Worm (Caenorhabditis elegans) whole organism, L4 larva: ENCODE data around the gene clu-1.

Experiments
- D1046.2 ChIP-seq: fragments of 200-800 bp; sonication (Bioruptor generic); IDR thresholded peaks from 2 replicates; pipeline ENCODE4 v1.3.6; 2022; ENCODE audit warnings: missing genetic modification characterization, missing compliant biosample characterization
- T20F7.1 ChIP-seq: fragments of 200-800 bp; sonication (Bioruptor generic); optimal IDR thresholded peaks from 2 replicates; lab custom pipeline; 2018; ENCODE audit warnings: mild to moderate bottlenecking, missing genetic modification characterization, missing compliant biosample characterization
- T26A8.4 ChIP-seq: fragments of 200-800 bp; sonication (Bioruptor generic); IDR thresholded peaks from 2 replicates; pipeline ENCODE4 v1.3.6; 2022; ENCODE audit warnings: missing genetic modification characterization, missing compliant biosample characterization
- Y105C5A.15 ChIP-seq: fragments of 200-800 bp; sonication (Bioruptor generic); IDR thresholded peaks from 2 replicates; pipeline ENCODE4 v1.3.6; 2022; ENCODE audit warnings: missing genetic modification characterization, missing compliant biosample characterization
- Y75B8A.6 ChIP-seq: fragments of 200-800 bp; sonication (Bioruptor generic); IDR thresholded peaks from 2 replicates; pipeline ENCODE4 v1.3.6; 2022; ENCODE audit warnings: missing genetic modification reagents, missing genetic modification characterization, missing compliant biosample characterization
- ZK546.5 ChIP-seq, 2 experiments: sonication (generic microtip); optimal IDR thresholded peaks; 2 replicates each; lab custom pipeline; 2017; ENCODE audit warnings: missing biosample characterization in 2 of 2, missing genetic modification characterization in 2 of 2
- aha-1 ChIP-seq: fragments of 150-350 bp; peaks from one replicate; lab custom pipeline; 2014; ENCODE audit warnings: missing biosample characterization, missing genetic modification characterization
- aly-2 ChIP-seq: sonication (generic microtip); optimal IDR thresholded peaks from 2 replicates; lab custom pipeline; 2018; ENCODE audit warnings: missing biosample characterization, missing genetic modification characterization
- ama-1 ChIP-seq: fragments of 150-350 bp; optimal IDR thresholded peaks from 2 replicates; lab custom pipeline; 2014; ENCODE audit warnings: inconsistent platforms, mixed read lengths
- arid-1 ChIP-seq: fragments of 200-800 bp; sonication (Bioruptor generic); conservative IDR thresholded peaks from 2 replicates; pipeline ENCODE4 v1.3.6; 2022; ENCODE audit warnings: missing genetic modification reagents, missing genetic modification characterization, missing compliant biosample characterization
- attf-4 ChIP-seq: sonication (generic microtip); optimal IDR thresholded peaks from 3 replicates; lab custom pipeline; 2017; ENCODE audit warnings: missing biosample characterization, missing genetic modification characterization
- ceh-32 ChIP-seq: sonication (generic microtip); optimal IDR thresholded peaks from 2 replicates; lab custom pipeline; 2016; ENCODE audit warnings: mild to moderate bottlenecking, missing genetic modification characterization, missing compliant biosample characterization; ENCODE audit not compliant: poor library complexity
- ces-1 ChIP-seq: fragments of 150-350 bp; sonication (generic microtip); optimal IDR thresholded peaks from 4 replicates; lab custom pipeline; 2014; ENCODE audit warnings: missing biosample characterization, missing genetic modification reagents, missing genetic modification characterization
- ctbp-1 ChIP-seq: fragments of 200-800 bp; sonication (Bioruptor generic); IDR thresholded peaks from 2 replicates; pipeline ENCODE4 v1.3.6; 2022; ENCODE audit warnings: missing genetic modification reagents, missing genetic modification characterization, missing compliant biosample characterization
- daf-16 ChIP-seq, 3 experiments: sonication (generic microtip); optimal IDR thresholded peaks; 2 replicates each; lab custom pipeline; 2016 to 2017; ENCODE audit warnings: missing genetic modification characterization in 3 of 3, missing genetic modification reagents in 3 of 3, mild to moderate bottlenecking in 2 of 3, missing compliant biosample characterization in 2 of 3, missing biosample characterization in 1 of 3, moderate library complexity in 1 of 3
- daf-8 ChIP-seq: fragments of 200-800 bp; sonication (Bioruptor generic); IDR thresholded peaks from 2 replicates; pipeline ENCODE4 v1.3.6; 2022; ENCODE audit warnings: missing genetic modification characterization, missing compliant biosample characterization
- dve-1 ChIP-seq: sonication (generic microtip); optimal IDR thresholded peaks from 2 replicates; lab custom pipeline; 2017; ENCODE audit warnings: antibody characterized with exemption, mild to moderate bottlenecking, missing genetic modification characterization, missing compliant biosample characterization; ENCODE audit not compliant: insufficient read depth
- egl-27 ChIP-seq: sonication (generic microtip); optimal IDR thresholded peaks from 3 replicates; lab custom pipeline; 2017; ENCODE audit warnings: missing biosample characterization, missing genetic modification reagents, missing genetic modification characterization
- egl-43 ChIP-seq: fragments of 200-800 bp; sonication (Bioruptor generic); IDR thresholded peaks from 2 replicates; pipeline ENCODE4 v1.3.6; 2022; ENCODE audit warnings: missing genetic modification reagents, missing genetic modification characterization, missing compliant biosample characterization
- gei-8 ChIP-seq: fragments of 200-800 bp; sonication (Bioruptor generic); optimal IDR thresholded peaks from 2 replicates; lab custom pipeline; 2018; ENCODE audit warnings: mild to moderate bottlenecking, missing genetic modification characterization, missing compliant biosample characterization
- hif-1 ChIP-seq, 2 experiments: sonication (generic microtip); optimal IDR thresholded peaks; 2 replicates each; lab custom pipeline; 2016 to 2017; ENCODE audit warnings: missing compliant biosample characterization in 2 of 2, missing genetic modification characterization in 2 of 2, missing genetic modification reagents in 2 of 2, missing genotype in 2 of 2, mild to moderate bottlenecking in 1 of 2
- hmg-1.1 ChIP-seq: fragments of 200-800 bp; sonication (Bioruptor generic); IDR thresholded peaks from 2 replicates; pipeline ENCODE4 v1.3.6; 2022; ENCODE audit warnings: missing genetic modification reagents, missing genetic modification characterization, missing compliant biosample characterization
- lim-7 ChIP-seq: fragments of 200-800 bp; sonication (Bioruptor generic); IDR thresholded peaks from 2 replicates; pipeline ENCODE4 v1.3.6; 2022; ENCODE audit warnings: missing genetic modification characterization, missing compliant biosample characterization
- lin-1 ChIP-seq: fragments of 200-800 bp; sonication (Bioruptor generic); IDR thresholded peaks from 2 replicates; pipeline ENCODE4 v1.3.6; 2022; ENCODE audit warnings: missing genetic modification reagents, missing genetic modification characterization, missing compliant biosample characterization
- lin-39 ChIP-seq: fragments of 150-350 bp; optimal IDR thresholded peaks from 2 replicates; lab custom pipeline; 2014; ENCODE audit warnings: missing biosample characterization, missing genetic modification reagents, missing genetic modification characterization
- lsy-2 ChIP-seq, 2 experiments: fragments of 150-350 bp in 1 of 2; sonication (generic microtip) in 1 of 2; optimal IDR thresholded peaks; 2 replicates each; lab custom pipeline; 2014 to 2017; ENCODE audit warnings: missing biosample characterization in 2 of 2, missing genetic modification characterization in 2 of 2
- madf-5 ChIP-seq, 2 experiments: fragments of 200-800 bp; sonication (Bioruptor generic); IDR thresholded peaks; 2 replicates each; pipeline ENCODE4 v1.3.6; 2022; ENCODE audit warnings: missing compliant biosample characterization in 2 of 2, missing genetic modification characterization in 2 of 2
- madf-9 ChIP-seq: fragments of 200-800 bp; sonication (Bioruptor generic); conservative IDR thresholded peaks from 2 replicates; pipeline ENCODE4 v1.3.6; 2022; ENCODE audit warnings: missing genetic modification reagents, missing genetic modification characterization, missing compliant biosample characterization
- mep-1 ChIP-seq: fragments of 150-350 bp; sonication (generic microtip); optimal IDR thresholded peaks from 3 replicates; lab custom pipeline; 2014; ENCODE audit warnings: missing biosample characterization, missing genetic modification characterization
- mes-2 ChIP-seq: sonication (generic microtip); optimal IDR thresholded peaks from 2 replicates; lab custom pipeline; 2016; ENCODE audit warnings: missing genotype, mild to moderate bottlenecking, missing genetic modification characterization, missing compliant biosample characterization; ENCODE audit not compliant: poor library complexity, severe bottlenecking
- mxl-2 ChIP-seq: fragments of 200-800 bp; sonication (Bioruptor generic); conservative IDR thresholded peaks from 2 replicates; pipeline ENCODE4 v1.3.6; 2022; ENCODE audit warnings: missing genetic modification reagents, missing genetic modification characterization, missing compliant biosample characterization
- nhr-11 ChIP-seq: fragments of 150-350 bp; optimal IDR thresholded peaks from 2 replicates; lab custom pipeline; 2014; ENCODE audit warnings: missing biosample characterization, missing genetic modification characterization
- nhr-111 ChIP-seq: fragments of 200-800 bp; sonication (Bioruptor generic); optimal IDR thresholded peaks from 2 replicates; lab custom pipeline; 2018; ENCODE audit warnings: mild to moderate bottlenecking, missing genetic modification characterization, missing compliant biosample characterization
- nhr-237 ChIP-seq: sonication (generic microtip); optimal IDR thresholded peaks from 2 replicates; lab custom pipeline; 2017; ENCODE audit warnings: missing biosample characterization, missing genetic modification characterization
- nhr-25 ChIP-seq: sonication (generic microtip); optimal IDR thresholded peaks from 2 replicates; lab custom pipeline; 2017; ENCODE audit warnings: missing genetic modification characterization, mild to moderate bottlenecking, missing compliant biosample characterization, antibody characterized with exemption, moderate library complexity, borderline replicate concordance; ENCODE audit not compliant: insufficient read depth
- nhr-42 ChIP-seq: fragments of 200-800 bp; sonication (Bioruptor generic); IDR thresholded peaks from 2 replicates; pipeline ENCODE4 v1.3.6; 2022; ENCODE audit warnings: missing genetic modification characterization, missing compliant biosample characterization
- nhr-48 ChIP-seq: sonication (generic microtip); optimal IDR thresholded peaks from 2 replicates; lab custom pipeline; 2016; ENCODE audit warnings: mild to moderate bottlenecking, missing genetic modification characterization, missing compliant biosample characterization
- nhr-6 ChIP-seq: fragments of 150-350 bp; optimal IDR thresholded peaks from 2 replicates; lab custom pipeline; 2014; ENCODE audit warnings: missing biosample characterization, missing genetic modification characterization
- nhr-76 ChIP-seq: fragments of 150-350 bp; optimal IDR thresholded peaks from 2 replicates; lab custom pipeline; 2014; ENCODE audit warnings: missing biosample characterization, missing genetic modification characterization
- nhr-77 ChIP-seq: fragments of 150-350 bp; optimal IDR thresholded peaks from 2 replicates; lab custom pipeline; 2014; ENCODE audit warnings: missing biosample characterization, missing genetic modification characterization
- pha-4 ChIP-seq, 2 experiments: fragments of 150-350 bp in 1 of 2; fragments of 200-800 bp in 1 of 2; sonication (Bioruptor generic) in 1 of 2; IDR thresholded peaks in 1 of 2; optimal IDR thresholded peaks in 1 of 2; 2 replicates each; pipeline versions ENCODE4 v1.3.6 to Lab custom; 2014 to 2022; ENCODE audit warnings: missing genetic modification characterization in 2 of 2, missing genetic modification reagents in 2 of 2, missing biosample characterization in 1 of 2, missing compliant biosample characterization in 1 of 2
- php-3 ChIP-seq: fragments of 200-800 bp; sonication (Bioruptor generic); IDR thresholded peaks from 2 replicates; pipeline ENCODE4 v1.3.6; 2022; ENCODE audit warnings: missing genetic modification reagents, missing genetic modification characterization, missing compliant biosample characterization
- pqm-1 ChIP-seq: sonication (generic microtip); optimal IDR thresholded peaks from 2 replicates; lab custom pipeline; 2017; ENCODE audit warnings: missing biosample characterization, missing genetic modification characterization
- rbr-2 ChIP-seq: sonication (generic microtip); optimal IDR thresholded peaks from 2 replicates; lab custom pipeline; 2016; ENCODE audit warnings: missing genotype, missing genetic modification characterization, missing compliant biosample characterization
- saeg-2 ChIP-seq: fragments of 200-800 bp; sonication (Bioruptor generic); IDR thresholded peaks from 2 replicates; pipeline ENCODE4 v1.3.6; 2022; ENCODE audit warnings: missing genetic modification reagents, missing genetic modification characterization, missing compliant biosample characterization
- sdz-12 ChIP-seq: fragments of 200-800 bp; sonication (Bioruptor generic); optimal IDR thresholded peaks from 2 replicates; lab custom pipeline; 2018; ENCODE audit warnings: mild to moderate bottlenecking, missing genetic modification characterization, missing compliant biosample characterization
- spr-3 ChIP-seq: fragments of 200-800 bp; sonication (Bioruptor generic); optimal IDR thresholded peaks from 2 replicates; lab custom pipeline; 2018; ENCODE audit warnings: mild to moderate bottlenecking, missing genetic modification characterization, missing compliant biosample characterization
- unc-62 ChIP-seq, 3 experiments: fragments of 150-350 bp in 1 of 3; sonication (generic microtip); optimal IDR thresholded peaks in 2 of 3; peaks in 1 of 3; 1 replicate in 1 of 3; 2 replicates in 2 of 3; lab custom pipeline; 2014 to 2017; ENCODE audit warnings: missing biosample characterization in 3 of 3, missing genetic modification characterization in 3 of 3, missing genetic modification reagents in 3 of 3, missing genotype in 1 of 3

Gene clu-1

ce11 chrIII:9509764-9510370 is 11.4 kb downstream of the clu-1 start:
- TF ChIP-seq nhr-111 (peak; percentile 23), gei-8 (GFP tag; lab: Kevin White, UChicago) (no peak), lsy-2 (tag; optimal IDR thresholded peaks at IDR 0.05; lab: Kevin White, UChicago) (peak in 1 of 2 experiments; percentile 23), spr-3 (no peak), nhr-25 (tag; lab: Kevin White, UChicago) (peak; percentile 9), arid-1 (GFP tag; lab: Robert Waterston, UW) (peak; percentile 40; the same call in 1 of the 2 replicates), D1046.2 (GFP tag; lab: Robert Waterston, UW) (no peak), rbr-2 (tag; lab: Kevin White, UChicago) (peak; percentile 4), pha-4 (GFP tag; IDR thresholded peaks at IDR 0.05; lab: Robert Waterston, UW) (peak; percentile 9; the same call in 1 of the 2 replicates), pha-4 (tag; optimal IDR thresholded peaks at IDR 0.05; lab: Kevin White, UChicago) (no peak), lim-7 (GFP tag; lab: Robert Waterston, UW) (peak; percentile 61), php-3 (GFP tag; lab: Robert Waterston, UW) (no peak), sdz-12 (GFP tag; lab: Kevin White, UChicago) (peak; percentile 68), dve-1 (tag; lab: Kevin White, UChicago) (peak; percentile 6), egl-27 (tag; lab: Kevin White, UChicago) (no peak), pqm-1 (no peak), daf-8 (no peak), daf-16 (GFP tag; optimal IDR thresholded peaks at IDR 0.05; lab: Kevin White, UChicago) (no peak), daf-16 (tag; optimal IDR thresholded peaks at IDR 0.05; lab: Kevin White, UChicago) (no peak), lin-39 (tag; lab: Kevin White, UChicago) (no peak), attf-4 (tag; lab: Kevin White, UChicago) (no peak), Y105C5A.15 (GFP tag; lab: Robert Waterston, UW) (0 out of 2 replicates have a peak, but pooled peaks have one; percentile 16), nhr-48 (no peak), nhr-76 (tag; lab: Kevin White, UChicago) (no peak), T26A8.4 (GFP tag; lab: Robert Waterston, UW) (peak; percentile 67; the same call in 1 of the 2 replicates), mep-1 (tag; lab: Kevin White, UChicago) (peak; percentile 42), Y75B8A.6 (no peak), hmg-1.1 (GFP tag; lab: Robert Waterston, UW) (0 out of 2 replicates have a peak, but pooled peaks have one; percentile 11), ZK546.5 (tag; optimal IDR thresholded peaks at IDR 0.05; lab: Kevin White, UChicago) (no peak), nhr-77 (tag; lab: Kevin White, UChicago) (no peak), unc-62 (GFP tag; optimal IDR thresholded peaks at IDR 0.05 in 1 of 2; lab: Kevin White, UChicago) (no peak), unc-62 (tag; optimal IDR thresholded peaks at IDR 0.05; lab: Kevin White, UChicago) (no peak), mes-2 (peak; percentile 11), saeg-2 (peak; percentile 74), madf-9 (GFP tag; lab: Robert Waterston, UW) (no peak), lin-1 (GFP tag; lab: Robert Waterston, UW) (peak; percentile 36; the same call in 1 of the 2 replicates), aha-1 (tag; lab: Kevin White, UChicago) (peak; percentile 15), aly-2 (tag; lab: Kevin White, UChicago) (no peak), nhr-237 (tag; lab: Kevin White, UChicago) (no peak), nhr-42 (GFP tag; lab: Robert Waterston, UW) (0 out of 2 replicates have a peak, but pooled peaks have one; percentile 45), ces-1 (GFP tag; lab: Kevin White, UChicago) (peak; percentile 41), madf-5 (GFP tag; IDR thresholded peaks at IDR 0.05; lab: Robert Waterston, UW) (0 out of 4 replicates have a peak, but pooled peaks of 1 of the 2 experiments have one; percentile 17), nhr-11 (tag; lab: Kevin White, UChicago) (no peak), mxl-2 (GFP tag; lab: Robert Waterston, UW) (no peak), T20F7.1 (GFP tag; lab: Kevin White, UChicago) (peak; percentile 55), ceh-32 (tag; lab: Kevin White, UChicago) (no peak), ctbp-1 (GFP tag; lab: Robert Waterston, UW) (peak; percentile 55), ama-1 (lab: Kevin White, UChicago) (peak; percentile 92), egl-43 (GFP tag; lab: Robert Waterston, UW) (no peak), nhr-6 (peak; percentile 30), hif-1 (tag; optimal IDR thresholded peaks at IDR 0.05; lab: Kevin White, UChicago) (no peak)
